Worm (Caenorhabditis elegans) whole organism, L3 larva: ENCODE results near the gene slc-25A26.

Experiments
- ZK546.5 ChIP-seq: sonication (generic microtip); optimal IDR thresholded peaks from 2 replicates; lab custom pipeline; 2017; ENCODE audit warnings: missing biosample characterization, missing genetic modification characterization
- ceh-16 ChIP-seq: sonication (generic microtip); optimal IDR thresholded peaks from 2 replicates; lab custom pipeline; 2017; ENCODE audit warnings: missing biosample characterization, missing genetic modification characterization
- elt-3 ChIP-seq, 3 experiments: fragments of 150-350 bp in 1 of 3; sonication (generic microtip) in 2 of 3; optimal IDR thresholded peaks; 2 replicates in 2 of 3; 4 replicates in 1 of 3; lab custom pipeline; 2014 to 2017; ENCODE audit warnings: missing biosample characterization in 3 of 3, missing genetic modification characterization in 3 of 3
- fkh-2 ChIP-seq: fragments of 150-350 bp; optimal IDR thresholded peaks from 2 replicates; lab custom pipeline; 2014; ENCODE audit warnings: missing biosample characterization, missing genetic modification reagents, missing genetic modification characterization
- mdl-1 ChIP-seq: fragments of 150-350 bp; optimal IDR thresholded peaks from 2 replicates; lab custom pipeline; 2014; ENCODE audit warnings: missing biosample characterization, missing genetic modification characterization
- nfya-1 ChIP-seq: sonication (generic microtip); optimal IDR thresholded peaks from 2 replicates; lab custom pipeline; 2017; ENCODE audit warnings: missing genetic modification characterization, mild to moderate bottlenecking, missing compliant biosample characterization, antibody characterized with exemption, moderate library complexity; ENCODE audit not compliant: insufficient read depth
- nhr-11 ChIP-seq: fragments of 150-350 bp; optimal IDR thresholded peaks from 2 replicates; lab custom pipeline; 2014; ENCODE audit warnings: missing biosample characterization, missing genetic modification characterization
- nhr-23 ChIP-seq: fragments of 150-350 bp; optimal IDR thresholded peaks from 2 replicates; lab custom pipeline; 2014; ENCODE audit warnings: missing biosample characterization, missing genetic modification reagents, missing genetic modification characterization
- nhr-237 ChIP-seq: fragments of 150-350 bp; optimal IDR thresholded peaks from 2 replicates; lab custom pipeline; 2014; ENCODE audit warnings: missing biosample characterization, missing genetic modification characterization
- nhr-25 ChIP-seq: sonication (generic microtip); optimal IDR thresholded peaks from 2 replicates; lab custom pipeline; 2017; ENCODE audit warnings: missing biosample characterization, missing genetic modification characterization
- nhr-28 ChIP-seq: fragments of 150-350 bp; optimal IDR thresholded peaks from 2 replicates; lab custom pipeline; 2014; ENCODE audit warnings: missing biosample characterization, missing genetic modification characterization
- snpc-4 ChIP-seq: fragments of 150-350 bp; optimal IDR thresholded peaks from 2 replicates; lab custom pipeline; 2014; ENCODE audit warnings: missing biosample characterization, missing genetic modification characterization
- unc-62 ChIP-seq: fragments of 150-350 bp; sonication (generic microtip); optimal IDR thresholded peaks from 4 replicates; lab custom pipeline; 2014; ENCODE audit warnings: missing biosample characterization, missing genetic modification reagents, missing genetic modification characterization
- zag-1 ChIP-seq: fragments of 150-350 bp; optimal IDR thresholded peaks from 2 replicates; lab custom pipeline; 2014; ENCODE audit warnings: missing biosample characterization, missing genetic modification characterization

ce11 chrIV:8901346-8901745 is 28.9 kb upstream of the slc-25A26 start, which contains the start of gene C27B7.5:
- TF ChIP-seq zag-1 (tag; lab: Kevin White, UChicago) (no peak), ceh-16 (no peak), mdl-1 (tag; lab: Kevin White, UChicago) (no peak), nfya-1 (tag; lab: Kevin White, UChicago) (no peak), nhr-237 (tag; lab: Kevin White, UChicago) (no peak), elt-3 (tag; optimal IDR thresholded peaks at IDR 0.05; lab: Kevin White, UChicago) (no peak), fkh-2 (no peak), nhr-11 (tag; lab: Kevin White, UChicago) (no peak), nhr-23 (no peak), nhr-28 (tag; lab: Kevin White, UChicago) (no peak), ZK546.5 (tag; lab: Kevin White, UChicago) (no peak), unc-62 (GFP tag; lab: Kevin White, UChicago) (no peak), snpc-4 (no peak), nhr-25 (tag; lab: Kevin White, UChicago) (no peak)
